Fruit fly (Drosophila melanogaster) whole organism, prepupa: ENCODE data around the gene CG43658.

Source experiments
- Blimp-1 ChIP-seq: fragments of 200-800 bp; sonication (Bioruptor generic); optimal IDR thresholded peaks from 3 replicates; lab custom pipeline; 2017; ENCODE audit warnings: missing biosample characterization, missing genetic modification characterization, mild to moderate bottlenecking, moderate library complexity, missing genetic modification reagents
- CG10631 ChIP-seq: fragments of 200-800 bp; sonication (Bioruptor generic); optimal IDR thresholded peaks from 2 replicates; lab custom pipeline; 2016; ENCODE audit warnings: missing biosample characterization, missing genetic modification characterization
- CG10669 ChIP-seq: fragments of 200-800 bp; sonication (Bioruptor generic); optimal IDR thresholded peaks from 3 replicates; lab custom pipeline; 2018; ENCODE audit warnings: missing biosample characterization, mild to moderate bottlenecking, missing genetic modification characterization, moderate library complexity
- CG11294 ChIP-seq: fragments of 200-800 bp; sonication (Bioruptor generic); IDR thresholded peaks from 2 replicates; pipeline ENCODE4 v1.3.6; 2022; ENCODE audit warnings: missing biosample characterization, missing genetic modification characterization
- CG11762 ChIP-seq: fragments of 200-800 bp; sonication (Bioruptor generic); optimal IDR thresholded peaks from 3 replicates; lab custom pipeline; 2016; ENCODE audit warnings: missing biosample characterization, missing genetic modification characterization; ENCODE audit not compliant: insufficient read depth
- CG15336 ChIP-seq: fragments of 200-800 bp; sonication (Bioruptor generic); IDR thresholded peaks from 2 replicates; pipeline ENCODE4 v1.3.6; 2022; ENCODE audit warnings: missing biosample characterization, missing genetic modification characterization
- CG1621 ChIP-seq: fragments of 200-800 bp; sonication (Bioruptor generic); optimal IDR thresholded peaks from 3 replicates; lab custom pipeline; 2018; ENCODE audit warnings: missing biosample characterization, mild to moderate bottlenecking, missing genetic modification characterization
- CG16779 ChIP-seq: fragments of 200-800 bp; sonication (Bioruptor generic); optimal IDR thresholded peaks from 3 replicates; lab custom pipeline; 2017; ENCODE audit warnings: missing biosample characterization, mild to moderate bottlenecking, missing genetic modification characterization
- CG3032 ChIP-seq: fragments of 200-800 bp; optimal IDR thresholded peaks from 2 replicates; lab custom pipeline; 2019; ENCODE audit warnings: missing biosample characterization, mild to moderate bottlenecking, missing genetic modification characterization, moderate library complexity
- CG31627 ChIP-seq: fragments of 200-800 bp; sonication (Bioruptor generic); optimal IDR thresholded peaks from 3 replicates; lab custom pipeline; 2016; ENCODE audit warnings: missing biosample characterization, missing genetic modification characterization
- CG32006 ChIP-seq: fragments of 200-800 bp; sonication (Bioruptor generic); optimal IDR thresholded peaks from 3 replicates; lab custom pipeline; 2017; ENCODE audit warnings: missing biosample characterization, mild to moderate bottlenecking, missing genetic modification characterization
- CG34406 ChIP-seq: fragments of 200-800 bp; sonication (Bioruptor generic); optimal IDR thresholded peaks from 3 replicates; lab custom pipeline; 2016; ENCODE audit warnings: missing biosample characterization, missing genetic modification characterization
- CG4318 ChIP-seq: fragments of 200-800 bp; sonication (Bioruptor generic); optimal IDR thresholded peaks from 3 replicates; lab custom pipeline; 2017; ENCODE audit warnings: missing biosample characterization, mild to moderate bottlenecking, missing genetic modification characterization
- CG6808 ChIP-seq: fragments of 200-800 bp; sonication (Bioruptor generic); optimal IDR thresholded peaks from 3 replicates; lab custom pipeline; 2017; ENCODE audit warnings: missing biosample characterization, missing genetic modification characterization, mild to moderate bottlenecking, moderate library complexity, missing genetic modification reagents
- CG6854 ChIP-seq: fragments of 200-800 bp; sonication (Bioruptor generic); optimal IDR thresholded peaks from 2 replicates; lab custom pipeline; 2017; ENCODE audit warnings: missing biosample characterization, mild to moderate bottlenecking, missing genetic modification characterization
- CG8119 ChIP-seq: fragments of 200-800 bp; sonication (Bioruptor generic); IDR thresholded peaks from 3 replicates; pipeline ENCODE4 v1.3.6; 2022; ENCODE audit warnings: missing biosample characterization, missing genetic modification characterization
- CG8632 ChIP-seq: fragments of 200-800 bp; sonication (Bioruptor generic); optimal IDR thresholded peaks from 3 replicates; lab custom pipeline; 2016; ENCODE audit warnings: missing biosample characterization, missing genetic modification characterization
- Eip75B ChIP-seq: fragments of 200-800 bp; sonication (Bioruptor generic); optimal IDR thresholded peaks from 3 replicates; lab custom pipeline; 2016; ENCODE audit warnings: missing biosample characterization, missing genetic modification characterization
- Eip78C ChIP-seq: fragments of 200-800 bp; sonication (Bioruptor generic); peaks from one replicate; lab custom pipeline; 2016; ENCODE audit warnings: missing biosample characterization, missing genetic modification characterization
- Eip93F ChIP-seq: fragments of 200-800 bp; sonication (Bioruptor generic); optimal IDR thresholded peaks from 2 replicates; lab custom pipeline; 2016; ENCODE audit warnings: missing biosample characterization, mild to moderate bottlenecking, missing genetic modification characterization
- Ets21C ChIP-seq: fragments of 200-800 bp; sonication (Bioruptor generic); optimal IDR thresholded peaks from 3 replicates; lab custom pipeline; 2016; ENCODE audit warnings: missing biosample characterization, missing genetic modification characterization
- Ets96B ChIP-seq: fragments of 200-800 bp; optimal IDR thresholded peaks from 2 replicates; lab custom pipeline; 2019; ENCODE audit warnings: missing biosample characterization, mild to moderate bottlenecking, missing genetic modification characterization, moderate library complexity
- Gug ChIP-seq: fragments of 200-800 bp; sonication (Bioruptor generic); IDR thresholded peaks from 2 replicates; pipeline ENCODE4 v1.3.6; 2022; ENCODE audit warnings: missing biosample characterization, missing genetic modification characterization
- Hr38 ChIP-seq: sonication (Bioruptor generic); optimal IDR thresholded peaks from 2 replicates; lab custom pipeline; 2016; ENCODE audit warnings: missing biosample characterization, missing genetic modification characterization
- Hr39 ChIP-seq: fragments of 200-800 bp; sonication (Bioruptor generic); optimal IDR thresholded peaks from 2 replicates; lab custom pipeline; 2016; ENCODE audit warnings: missing biosample characterization, missing genetic modification characterization
- Hr4 ChIP-seq: fragments of 200-800 bp; sonication (Bioruptor generic); optimal IDR thresholded peaks from 3 replicates; lab custom pipeline; 2016; ENCODE audit warnings: missing biosample characterization, missing genetic modification characterization
- Lpt ChIP-seq: fragments of 200-800 bp; sonication (Bioruptor generic); optimal IDR thresholded peaks from 3 replicates; lab custom pipeline; 2016; ENCODE audit warnings: missing biosample characterization, missing genetic modification characterization
- OdsH ChIP-seq: fragments of 200-800 bp; sonication (Bioruptor generic); optimal IDR thresholded peaks from 3 replicates; lab custom pipeline; 2016; ENCODE audit warnings: missing biosample characterization, missing genetic modification characterization
- Smox ChIP-seq: fragments of 200-800 bp; sonication (Bioruptor generic); optimal IDR thresholded peaks from 3 replicates; lab custom pipeline; 2016; ENCODE audit warnings: missing biosample characterization, missing genetic modification characterization
- Sox14 ChIP-seq: fragments of 200-800 bp; sonication (Bioruptor generic); optimal IDR thresholded peaks from 3 replicates; lab custom pipeline; 2016; ENCODE audit warnings: missing biosample characterization, missing genetic modification characterization
- Sox15 ChIP-seq: fragments of 200-800 bp; sonication (Bioruptor generic); optimal IDR thresholded peaks from 3 replicates; lab custom pipeline; 2016; ENCODE audit warnings: missing biosample characterization, missing genetic modification characterization
- achi ChIP-seq: fragments of 200-800 bp; sonication (Bioruptor generic); optimal IDR thresholded peaks from 3 replicates; lab custom pipeline; 2016; ENCODE audit warnings: missing biosample characterization, missing genetic modification characterization
- acj6 ChIP-seq: fragments of 200-800 bp; sonication (Bioruptor generic); optimal IDR thresholded peaks from 3 replicates; lab custom pipeline; 2016; ENCODE audit warnings: missing biosample characterization, missing genetic modification characterization
- cyc ChIP-seq: fragments of 200-800 bp; sonication (Bioruptor generic); optimal IDR thresholded peaks from 3 replicates; lab custom pipeline; 2016; ENCODE audit warnings: missing biosample characterization, missing genetic modification characterization
- eg ChIP-seq: fragments of 200-800 bp; sonication (Bioruptor generic); IDR thresholded peaks from 3 replicates; pipeline ENCODE4 v1.3.6; 2022; ENCODE audit warnings: missing biosample characterization, missing genetic modification characterization
- fd59A ChIP-seq: fragments of 200-800 bp; sonication (Bioruptor generic); optimal IDR thresholded peaks from 2 replicates; lab custom pipeline; 2017; ENCODE audit warnings: missing biosample characterization, mild to moderate bottlenecking, missing genetic modification characterization, missing genetic modification reagents
- fd85E ChIP-seq: fragments of 200-800 bp; sonication (Bioruptor generic); optimal IDR thresholded peaks from 3 replicates; lab custom pipeline; 2016; ENCODE audit warnings: missing biosample characterization, missing genetic modification characterization
- lz ChIP-seq: fragments of 200-800 bp; sonication (Bioruptor generic); optimal IDR thresholded peaks from 3 replicates; lab custom pipeline; 2016; ENCODE audit warnings: missing biosample characterization, missing genetic modification characterization
- net ChIP-seq: fragments of 200-800 bp; sonication (Bioruptor generic); optimal IDR thresholded peaks from 3 replicates; lab custom pipeline; 2016; ENCODE audit warnings: missing biosample characterization, missing genetic modification characterization
- pdm3 ChIP-seq: fragments of 200-800 bp; sonication (Bioruptor generic); optimal IDR thresholded peaks from 3 replicates; lab custom pipeline; 2016; ENCODE audit warnings: missing biosample characterization, missing genetic modification characterization
- salr ChIP-seq, 2 experiments: fragments of 200-800 bp; sonication (Bioruptor generic); optimal IDR thresholded peaks; 3 replicates each; lab custom pipeline; 2016 to 2018; ENCODE audit warnings: missing biosample characterization in 2 of 2, missing genetic modification characterization in 2 of 2, mild to moderate bottlenecking in 1 of 2
- svp ChIP-seq: fragments of 200-800 bp; sonication (Bioruptor generic); peaks from one replicate; lab custom pipeline; 2016; ENCODE audit warnings: missing biosample characterization, missing genetic modification characterization
- vri ChIP-seq: fragments of 200-800 bp; sonication (Bioruptor generic); optimal IDR thresholded peaks from 3 replicates; lab custom pipeline; 2016; ENCODE audit warnings: missing biosample characterization, mild to moderate bottlenecking, missing genetic modification characterization

CG43658 gene

dm6 chrX:17472930-17473668 is 87.9 kb downstream of the CG43658 start (continued):
- TF ChIP-seq Blimp-1 (GFP tag; lab: Kevin White, UChicago) (no peak), CG10631 (peak; percentile 33), CG6854 (GFP tag; lab: Kevin White, UChicago) (no peak), Eip75B (GFP tag; lab: Kevin White, UChicago) (peak; percentile 11), vri (GFP tag; lab: Kevin White, UChicago) (no peak), pdm3 (GFP tag; lab: Kevin White, UChicago) (peak; percentile 4), CG1621 (tag; lab: Kevin White, UChicago) (no peak), Ets96B (tag; lab: Kevin White, UChicago) (no peak), CG16779 (tag; lab: Kevin White, UChicago) (peak; percentile 35), fd85E (GFP tag; lab: Kevin White, UChicago) (no peak), CG8632 (GFP tag; lab: Kevin White, UChicago) (peak; percentile 65), Eip93F (GFP tag; lab: Kevin White, UChicago) (no peak), Hr38 (GFP tag; lab: Kevin White, UChicago) (no peak), Sox15 (GFP tag; lab: Kevin White, UChicago) (no peak), lz (GFP tag; lab: Kevin White, UChicago) (no peak), salr (GFP tag; optimal IDR thresholded peaks at IDR 0.05; lab: Kevin White, UChicago) (peak in 1 of 2 experiments; percentile 5), CG8119 (GFP tag; lab: Robert Waterston, UW) (peak; percentile 72), CG31627 (GFP tag; lab: Kevin White, UChicago) (no peak), Sox14 (GFP tag; lab: Kevin White, UChicago) (no peak)

- TF ChIP-seq CG11762 (GFP tag; lab: Kevin White, UChicago) (no peak), CG11294 (GFP tag; lab: Robert Waterston, UW) (no peak), Ets96B (tag; lab: Kevin White, UChicago) (no peak), CG16779 (tag; lab: Kevin White, UChicago) (no peak), Lpt (GFP tag; lab: Kevin White, UChicago) (no peak), net (no peak)
Measured at dm6 chrX:17472467-17472866, 88.5 kb downstream of the CG43658 start.

- TF ChIP-seq Ets21C (GFP tag; lab: Kevin White, UChicago) (no peak), fd85E (GFP tag; lab: Kevin White, UChicago) (no peak), Smox (no peak), CG6808 (GFP tag; lab: Kevin White, UChicago) (peak; percentile 18), achi (GFP tag; lab: Kevin White, UChicago) (peak; percentile 26), Hr38 (GFP tag; lab: Kevin White, UChicago) (no peak), CG10669 (GFP tag; lab: Kevin White, UChicago) (peak; percentile 41), Eip93F (GFP tag; lab: Kevin White, UChicago) (no peak), Gug (GFP tag; lab: Robert Waterston, UW) (peak; percentile 38; the same call in 1 of the 2 replicates), CG8632 (GFP tag; lab: Kevin White, UChicago) (no peak), lz (GFP tag; lab: Kevin White, UChicago) (no peak), Eip78C (GFP tag; lab: Kevin White, UChicago) (peak; percentile 47), CG8119 (GFP tag; lab: Robert Waterston, UW) (peak; percentile 52; the same call in 2 of the 3 replicates), Blimp-1 (GFP tag; lab: Kevin White, UChicago) (no peak), vri (GFP tag; lab: Kevin White, UChicago) (no peak), Hr4 (GFP tag; lab: Kevin White, UChicago) (peak; percentile 19), pdm3 (GFP tag; lab: Kevin White, UChicago) (no peak), salr (GFP tag; optimal IDR thresholded peaks at IDR 0.05; lab: Kevin White, UChicago) (peak in 1 of 2 experiments; percentile 43), Eip75B (GFP tag; lab: Kevin White, UChicago) (no peak), fd59A (GFP tag; lab: Kevin White, UChicago) (no peak), CG32006 (GFP tag; lab: Kevin White, UChicago) (peak; percentile 70), eg (GFP tag; lab: Robert Waterston, UW) (no peak), OdsH (GFP tag; lab: Kevin White, UChicago) (peak; percentile 33), cyc (GFP tag; lab: Kevin White, UChicago) (no peak), net (no peak), CG16779 (tag; lab: Kevin White, UChicago) (no peak), CG11294 (GFP tag; lab: Robert Waterston, UW) (no peak), CG3032 (tag; lab: Kevin White, UChicago) (peak; percentile 43), CG15336 (GFP tag; lab: Robert Waterston, UW) (peak; percentile 55; the same call in 1 of the 2 replicates), acj6 (peak; percentile 27), CG10631 (peak; percentile 45), svp (GFP tag; lab: Kevin White, UChicago) (no peak), Hr39 (GFP tag; lab: Kevin White, UChicago) (no peak), CG4318 (GFP tag; lab: Kevin White, UChicago) (peak; percentile 48), Lpt (GFP tag; lab: Kevin White, UChicago) (no peak), CG34406 (GFP tag; lab: Kevin White, UChicago) (no peak), Ets96B (tag; lab: Kevin White, UChicago) (peak; percentile 45)
Measured at dm6 chrX:17471584-17471983, 89.4 kb downstream of the CG43658 start.
